Worm (Caenorhabditis elegans) whole organism, late embryonic: ENCODE measurements around the gene F55G11.8.

Source experiments
- C08G9.2 ChIP-seq: sonication (generic microtip); optimal IDR thresholded peaks from 2 replicates; lab custom pipeline; 2016; ENCODE audit warnings: mild to moderate bottlenecking, missing genetic modification characterization, moderate library complexity, missing compliant biosample characterization
- F13H6.1 ChIP-seq: sonication (generic microtip); optimal IDR thresholded peaks from 2 replicates; lab custom pipeline; 2016; ENCODE audit warnings: missing genetic modification characterization, missing compliant biosample characterization
- K02D7.2 ChIP-seq: sonication (generic microtip); optimal IDR thresholded peaks from 2 replicates; lab custom pipeline; 2017; ENCODE audit warnings: mild to moderate bottlenecking, missing genetic modification characterization, missing compliant biosample characterization
- K09A11.1 ChIP-seq: sonication (generic microtip); optimal IDR thresholded peaks from 2 replicates; lab custom pipeline; 2017; ENCODE audit warnings: antibody characterized with exemption, mild to moderate bottlenecking, missing genetic modification characterization, missing compliant biosample characterization; ENCODE audit not compliant: insufficient read depth
- ahr-1 ChIP-seq: sonication (generic microtip); optimal IDR thresholded peaks from 2 replicates; lab custom pipeline; 2016; ENCODE audit warnings: missing genetic modification characterization, missing compliant biosample characterization
- ceh-14 ChIP-seq: sonication (generic microtip); optimal IDR thresholded peaks from 2 replicates; lab custom pipeline; 2016; ENCODE audit warnings: missing genotype, missing genetic modification characterization, missing compliant biosample characterization
- ceh-19 ChIP-seq: fragments of 200-800 bp; sonication (Bioruptor generic); optimal IDR thresholded peaks from 2 replicates; lab custom pipeline; 2018; ENCODE audit warnings: mild to moderate bottlenecking, missing genetic modification characterization, missing compliant biosample characterization
- ceh-2 ChIP-seq: sonication (generic microtip); optimal IDR thresholded peaks from 2 replicates; lab custom pipeline; 2016; ENCODE audit warnings: missing genotype, missing genetic modification characterization, missing compliant biosample characterization
- ceh-22 ChIP-seq: sonication (generic microtip); optimal IDR thresholded peaks from 2 replicates; lab custom pipeline; 2017; ENCODE audit warnings: missing biosample characterization, missing genetic modification characterization
- ceh-30 ChIP-seq: fragments of 150-350 bp; optimal IDR thresholded peaks from 2 replicates; lab custom pipeline; 2014; ENCODE audit warnings: missing biosample characterization, missing genetic modification characterization
- ceh-31 ChIP-seq: sonication (generic microtip); optimal IDR thresholded peaks from 2 replicates; lab custom pipeline; 2016; ENCODE audit warnings: missing genetic modification characterization, missing compliant biosample characterization
- ceh-45 ChIP-seq: fragments of 200-800 bp; sonication (Bioruptor generic); IDR thresholded peaks from 2 replicates; pipeline ENCODE4 v1.3.6; 2022; ENCODE audit warnings: missing genetic modification reagents, missing genetic modification characterization, missing compliant biosample characterization
- ceh-48 ChIP-seq: sonication (generic microtip); optimal IDR thresholded peaks from 2 replicates; lab custom pipeline; 2016; ENCODE audit warnings: missing genetic modification characterization, inconsistent platforms, missing compliant biosample characterization
- ceh-6 ChIP-seq: fragments of 200-800 bp; sonication (Bioruptor generic); optimal IDR thresholded peaks from 2 replicates; lab custom pipeline; 2018; ENCODE audit warnings: mild to moderate bottlenecking, missing genetic modification characterization, missing compliant biosample characterization
- ceh-9 ChIP-seq: sonication (generic microtip); optimal IDR thresholded peaks from 2 replicates; lab custom pipeline; 2016; ENCODE audit warnings: mild to moderate bottlenecking, missing genetic modification characterization, inconsistent platforms, missing compliant biosample characterization
- dve-1 ChIP-seq: sonication (generic microtip); optimal IDR thresholded peaks from 2 replicates; lab custom pipeline; 2017; ENCODE audit warnings: antibody characterized with exemption, mild to moderate bottlenecking, missing genetic modification characterization, missing compliant biosample characterization
- elt-2 ChIP-seq: sonication (generic microtip); optimal IDR thresholded peaks from 2 replicates; lab custom pipeline; 2016; ENCODE audit warnings: missing genetic modification reagents, missing genetic modification characterization, missing compliant biosample characterization
- fax-1 ChIP-seq: sonication (generic microtip); optimal IDR thresholded peaks from 2 replicates; lab custom pipeline; 2016; ENCODE audit warnings: missing genotype, missing genetic modification characterization, missing compliant biosample characterization
- fkh-10 ChIP-seq: fragments of 150-350 bp; optimal IDR thresholded peaks from 2 replicates; lab custom pipeline; 2014; ENCODE audit warnings: missing biosample characterization, missing genetic modification reagents, missing genetic modification characterization
- gmeb-2 ChIP-seq: sonication (generic microtip); optimal IDR thresholded peaks from 2 replicates; lab custom pipeline; 2016; ENCODE audit warnings: missing genetic modification characterization, inconsistent platforms, missing compliant biosample characterization
- hlh-13 ChIP-seq: fragments of 200-800 bp; sonication (Bioruptor generic); optimal IDR thresholded peaks from 2 replicates; lab custom pipeline; 2018; ENCODE audit warnings: mild to moderate bottlenecking, missing genetic modification characterization, missing compliant biosample characterization
- hlh-15 ChIP-seq: sonication (generic microtip); optimal IDR thresholded peaks from 2 replicates; lab custom pipeline; 2016; ENCODE audit warnings: missing genetic modification characterization, missing compliant biosample characterization
- hlh-6 ChIP-seq: sonication (generic microtip); optimal IDR thresholded peaks from 2 replicates; lab custom pipeline; 2016; ENCODE audit warnings: missing genotype, missing genetic modification characterization, missing compliant biosample characterization
- hlh-8 ChIP-seq: sonication (generic microtip); optimal IDR thresholded peaks from 2 replicates; lab custom pipeline; 2016; ENCODE audit warnings: missing genotype, missing genetic modification characterization, missing compliant biosample characterization
- lim-6 ChIP-seq: sonication (generic microtip); optimal IDR thresholded peaks from 2 replicates; lab custom pipeline; 2016; ENCODE audit warnings: missing genetic modification characterization, missing compliant biosample characterization
- lin-11 ChIP-seq: fragments of 200-800 bp; sonication (Bioruptor generic); optimal IDR thresholded peaks from 2 replicates; lab custom pipeline; 2018; ENCODE audit warnings: mild to moderate bottlenecking, missing genetic modification characterization, missing compliant biosample characterization
- madf-2 ChIP-seq: sonication (generic microtip); optimal IDR thresholded peaks from 2 replicates; lab custom pipeline; 2017; ENCODE audit warnings: missing genetic modification characterization, missing compliant biosample characterization
- nfya-1 ChIP-seq: sonication (generic microtip); optimal IDR thresholded peaks from 2 replicates; lab custom pipeline; 2017; ENCODE audit warnings: missing genetic modification characterization, mild to moderate bottlenecking, missing compliant biosample characterization, antibody characterized with exemption, moderate library complexity
- nhr-232 ChIP-seq: sonication (generic microtip); optimal IDR thresholded peaks from 2 replicates; lab custom pipeline; 2016; ENCODE audit warnings: missing genetic modification characterization, missing compliant biosample characterization
- odd-2 ChIP-seq: sonication (generic microtip); optimal IDR thresholded peaks from 2 replicates; lab custom pipeline; 2017; ENCODE audit warnings: antibody characterized with exemption, mild to moderate bottlenecking, missing genetic modification characterization, missing compliant biosample characterization
- pag-3 ChIP-seq: sonication (generic microtip); optimal IDR thresholded peaks from 2 replicates; lab custom pipeline; 2016; ENCODE audit warnings: missing compliant biosample characterization, missing genetic modification characterization, borderline replicate concordance
- pax-1 ChIP-seq: fragments of 150-350 bp; optimal IDR thresholded peaks from 2 replicates; lab custom pipeline; 2014; ENCODE audit warnings: missing biosample characterization, missing genetic modification characterization
- pha-2 ChIP-seq: sonication (generic microtip); optimal IDR thresholded peaks from 2 replicates; lab custom pipeline; 2017; ENCODE audit warnings: mild to moderate bottlenecking, missing genetic modification characterization, missing compliant biosample characterization
- pqm-1 ChIP-seq: sonication (generic microtip); optimal IDR thresholded peaks from 2 replicates; lab custom pipeline; 2016; ENCODE audit warnings: missing genetic modification characterization, missing compliant biosample characterization
- ref-2 ChIP-seq: sonication (generic microtip); optimal IDR thresholded peaks from 2 replicates; lab custom pipeline; 2016; ENCODE audit warnings: missing genetic modification characterization, missing compliant biosample characterization
- rnt-1 ChIP-seq: sonication (generic microtip); optimal IDR thresholded peaks from 2 replicates; lab custom pipeline; 2016; ENCODE audit warnings: missing genetic modification characterization, missing compliant biosample characterization
- sdc-2 ChIP-seq: sonication (generic microtip); optimal IDR thresholded peaks from 2 replicates; lab custom pipeline; 2016; ENCODE audit warnings: missing genotype, missing genetic modification characterization, missing compliant biosample characterization
- sox-2 ChIP-seq: fragments of 200-800 bp; sonication (Bioruptor generic); IDR thresholded peaks from 2 replicates; pipeline ENCODE4 v1.3.6; 2022; ENCODE audit warnings: missing genetic modification reagents, missing genetic modification characterization, missing compliant biosample characterization
- sox-4 ChIP-seq: sonication (generic microtip); optimal IDR thresholded peaks from 2 replicates; lab custom pipeline; 2017; ENCODE audit warnings: mild to moderate bottlenecking, missing genetic modification characterization, inconsistent platforms, missing compliant biosample characterization
- tbx-7 ChIP-seq: sonication (generic microtip); optimal IDR thresholded peaks from 2 replicates; lab custom pipeline; 2016; ENCODE audit warnings: missing genotype, missing genetic modification characterization, missing compliant biosample characterization
- ttx-3 ChIP-seq: sonication (generic microtip); optimal IDR thresholded peaks from 2 replicates; lab custom pipeline; 2016; ENCODE audit warnings: missing genetic modification reagents, missing genetic modification characterization, missing compliant biosample characterization
- unc-42 ChIP-seq: sonication (generic microtip); optimal IDR thresholded peaks from 2 replicates; lab custom pipeline; 2016; ENCODE audit warnings: missing genotype, missing genetic modification characterization, missing compliant biosample characterization
- unc-55 ChIP-seq: sonication (generic microtip); optimal IDR thresholded peaks from 2 replicates; lab custom pipeline; 2017; ENCODE audit warnings: missing biosample characterization, missing genetic modification reagents, missing genetic modification characterization
- unc-86 ChIP-seq: sonication (generic microtip); optimal IDR thresholded peaks from 2 replicates; lab custom pipeline; 2016; ENCODE audit warnings: missing genetic modification characterization, missing compliant biosample characterization
- zip-5 ChIP-seq: sonication (generic microtip); optimal IDR thresholded peaks from 2 replicates; lab custom pipeline; 2016; ENCODE audit warnings: missing genetic modification characterization, missing compliant biosample characterization
- ztf-16 ChIP-seq: sonication (generic microtip); optimal IDR thresholded peaks from 2 replicates; lab custom pipeline; 2017; ENCODE audit warnings: missing genetic modification characterization, missing compliant biosample characterization

F55G11.8 gene

ce11 chrIV:12994376-12994775 is 31.8 kb downstream of the F55G11.8 start, which contains the start of gene K10D11.4:
K10D11.4 (minus strand) TSS chrIV:12994476.
- TF ChIP-seq ceh-9 (no peak), pax-1 (tag; lab: Kevin White, UChicago) (no peak), fkh-10 (GFP tag; lab: Kevin White, UChicago) (no peak), sox-2 (GFP tag; lab: Robert Waterston, UW) (no peak), K09A11.1 (tag; lab: Kevin White, UChicago) (no peak), ceh-31 (tag; lab: Kevin White, UChicago) (no peak), ceh-30 (tag; lab: Kevin White, UChicago) (no peak), unc-42 (no peak), lim-6 (tag; lab: Kevin White, UChicago) (no peak), C08G9.2 (tag; lab: Kevin White, UChicago) (no peak), ceh-45 (no peak), ztf-16 (no peak), hlh-6 (tag; lab: Kevin White, UChicago) (no peak), zip-5 (tag; lab: Kevin White, UChicago) (no peak), sox-4 (tag; lab: Kevin White, UChicago) (no peak), gmeb-2 (no peak), ceh-14 (no peak), ceh-19 (GFP tag; lab: Kevin White, UChicago) (no peak), pag-3 (tag; lab: Kevin White, UChicago) (no peak)
- TF ChIP-seq, all 69 proteins: peak for 0

- no peak for TF ChIP-seq sox-2 (GFP tag; lab: Robert Waterston, UW)
- TF ChIP-seq ceh-6 (GFP tag; lab: Kevin White, UChicago), result no peak
- no peak for TF ChIP-seq ceh-48 (tag; lab: Kevin White, UChicago)
- TF ChIP-seq hlh-13 (GFP tag; lab: Kevin White, UChicago), result no peak
- no peak for TF ChIP-seq nfya-1
- no peak for TF ChIP-seq C08G9.2 (tag; lab: Kevin White, UChicago)
- no peak for TF ChIP-seq elt-2 (tag; lab: Kevin White, UChicago)
- no peak for TF ChIP-seq madf-2
- TF ChIP-seq rnt-1, result no peak
- TF ChIP-seq ceh-2 (tag; lab: Kevin White, UChicago), result no peak
- TF ChIP-seq K09A11.1 (tag; lab: Kevin White, UChicago), result no peak
- TF ChIP-seq pha-2 (tag; lab: Kevin White, UChicago), result no peak
- no peak for TF ChIP-seq odd-2 (tag; lab: Kevin White, UChicago)
- no peak for TF ChIP-seq unc-86
- no peak for TF ChIP-seq ahr-1 (tag; lab: Kevin White, UChicago)
- no peak for TF ChIP-seq fax-1
Measured at ce11 chrIV:12995886-12996285, 33.3 kb downstream of the F55G11.8 start, which contains the start of gene K10D11.7. K10D11.7 (minus strand) TSS chrIV:12995986.

DNA sequence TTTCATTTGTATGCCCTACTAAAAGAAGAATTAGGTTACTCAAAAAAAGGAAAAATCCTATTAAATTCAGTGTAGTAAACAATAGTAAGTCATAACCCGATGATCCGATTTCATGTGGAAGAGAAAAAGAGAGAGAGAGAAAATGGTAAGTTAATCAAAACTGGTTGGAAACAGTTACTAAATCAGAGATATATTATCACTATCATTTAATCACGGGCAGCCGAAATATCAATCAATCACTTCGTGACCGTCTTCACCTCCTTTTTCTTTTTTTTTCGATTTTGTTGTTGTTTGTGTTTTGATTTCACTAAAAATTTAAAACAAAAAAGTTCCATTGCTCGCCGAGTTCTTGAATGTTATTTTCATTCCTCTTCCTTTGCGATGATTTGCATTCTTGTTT is 35.0 kb downstream of the F55G11.8 start:
- TF ChIP-seq lim-6 (tag; lab: Kevin White, UChicago) (no peak), tbx-7 (no peak), elt-2 (tag; lab: Kevin White, UChicago) (no peak), F13H6.1 (tag; lab: Kevin White, UChicago) (no peak), hlh-8 (tag; lab: Kevin White, UChicago) (no peak), hlh-15 (no peak), dve-1 (tag; lab: Kevin White, UChicago) (no peak), nhr-232 (tag; lab: Kevin White, UChicago) (no peak)

ce11 chrIV:12999087-12999486 is 36.5 kb downstream of the F55G11.8 start:
- peak; percentile 30 for TF ChIP-seq ceh-2 (tag; lab: Kevin White, UChicago)
- TF ChIP-seq K02D7.2, result no peak
- peak; percentile 17 for TF ChIP-seq pax-1 (tag; lab: Kevin White, UChicago)
- TF ChIP-seq ceh-22 (tag; lab: Kevin White, UChicago), result peak; percentile 63
- TF ChIP-seq ref-2 (tag; lab: Kevin White, UChicago), result no peak
- no peak for TF ChIP-seq unc-55 (GFP tag; lab: Kevin White, UChicago)
- no peak for TF ChIP-seq pqm-1 (tag; lab: Kevin White, UChicago)
- TF ChIP-seq ttx-3 (tag; lab: Kevin White, UChicago), result no peak
- no peak for TF ChIP-seq ceh-31 (tag; lab: Kevin White, UChicago)
- no peak for TF ChIP-seq ceh-14
- no peak for TF ChIP-seq fkh-10 (GFP tag; lab: Kevin White, UChicago)
- TF ChIP-seq lim-6 (tag; lab: Kevin White, UChicago), result no peak
- TF ChIP-seq sdc-2 (tag; lab: Kevin White, UChicago), result no peak
- no peak for TF ChIP-seq lin-11
- no peak for TF ChIP-seq madf-2
- TF ChIP-seq, all 69 proteins: peak for 3
